Fruit fly (Drosophila melanogaster): ENCODE results near the gene robl37BC.

robl37BC gene

DNA sequence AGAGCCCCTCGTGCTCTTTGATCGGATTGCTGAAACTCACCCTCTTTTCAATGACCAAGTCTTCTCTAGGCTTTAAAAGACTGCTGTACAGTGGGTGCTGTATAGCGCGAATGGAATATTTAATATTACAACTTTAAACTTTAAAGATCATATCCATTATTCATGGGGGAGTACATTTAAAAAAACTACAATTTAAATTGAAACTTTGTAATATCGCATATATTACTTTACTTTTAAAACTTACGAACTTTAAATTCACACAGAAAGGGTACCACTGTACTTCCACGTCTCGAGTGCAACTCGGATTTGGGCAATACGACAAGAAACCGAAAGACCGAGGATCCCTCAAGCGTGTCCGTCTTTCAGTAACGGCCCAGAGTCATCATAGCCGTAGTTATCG is 48.2 kb downstream of the robl37BC start, which contains the start of gene Phlpp:
Gene Phlpp, plus strand, starts transcription at position 214 of the 400 bp plus-strand sequence.
- TF ChIP-seq ey (GFP tag; optimal IDR thresholded peaks at IDR 0.05) (peak; percentile 17), Hr83 (GFP tag; optimal IDR thresholded peaks at IDR 0.05; ENCODE audit: poor library complexity, severe bottlenecking) (no peak)
